Worm (Caenorhabditis elegans) whole organism, early embryonic: ENCODE results near the gene F41C6.6.

Source experiments
- B0310.2 ChIP-seq: sonication (generic microtip); optimal IDR thresholded peaks from 2 replicates; lab custom pipeline; 2016; ENCODE audit warnings: mild to moderate bottlenecking, missing genetic modification characterization, missing compliant biosample characterization
- ama-1 ChIP-seq: fragments of 150-350 bp; optimal IDR thresholded peaks from 2 replicates; lab custom pipeline; 2014
- flt-1 ChIP-seq: fragments of 200-800 bp; sonication (Bioruptor generic); IDR thresholded peaks from 2 replicates; pipeline ENCODE4 v1.3.6; 2022; ENCODE audit warnings: missing genetic modification characterization, missing compliant biosample characterization
- hmbx-1 ChIP-seq: sonication (generic microtip); optimal IDR thresholded peaks from 2 replicates; lab custom pipeline; 2016; ENCODE audit warnings: mild to moderate bottlenecking, missing genetic modification characterization, missing compliant biosample characterization
- hmg-4 ChIP-seq: fragments of 200-800 bp; sonication (Bioruptor generic); optimal IDR thresholded peaks from 2 replicates; lab custom pipeline; 2018; ENCODE audit warnings: mild to moderate bottlenecking, missing genetic modification characterization, missing compliant biosample characterization
- tbx-11 ChIP-seq: fragments of 200-800 bp; sonication (Bioruptor generic); IDR thresholded peaks from 2 replicates; pipeline ENCODE4 v1.3.6; 2022; ENCODE audit warnings: missing genetic modification characterization, missing compliant biosample characterization

DNA sequence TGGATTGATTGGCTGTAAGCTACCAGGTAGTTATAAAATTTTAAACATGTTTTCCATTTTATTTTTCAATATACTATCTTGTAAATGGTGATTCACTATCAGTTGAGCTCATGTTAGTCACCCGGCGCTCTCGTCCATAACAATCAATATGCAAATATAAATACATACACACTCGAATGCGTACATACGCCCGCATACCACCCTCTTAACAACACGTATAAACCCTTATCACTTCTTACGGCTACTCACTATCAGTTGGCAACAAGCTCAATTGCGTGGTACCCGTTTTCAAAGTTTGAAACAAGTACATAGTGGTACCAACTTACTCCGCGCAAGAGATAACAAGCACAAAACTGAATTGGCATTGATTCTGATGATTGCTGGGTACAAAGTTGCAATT is 45.3 kb upstream of the F41C6.6 start:
- TF ChIP-seq B0310.2 (tag; lab: Kevin White, UChicago): no peak
- TF ChIP-seq hmg-4 (GFP tag; lab: Kevin White, UChicago): no peak
- TF ChIP-seq flt-1: no peak
- no peak for TF ChIP-seq ama-1
- TF ChIP-seq hmbx-1: no peak
- no peak for TF ChIP-seq tbx-11
